Fruit fly (Drosophila melanogaster): ENCODE measurements around the gene Pkc98E.

dm6 chr3R:29050756-29051155, 11.8 kb downstream of the Pkc98E start, which contains the start of gene CG11841:
- TF ChIP-seq Rx (GFP tag; IDR thresholded peaks at IDR 0.05) (no peak), dmrt11E (tag; optimal IDR thresholded peaks at IDR 0.05) (no peak), Hand (GFP tag; optimal IDR thresholded peaks at IDR 0.05) (no peak), Vsx1 (GFP tag; optimal IDR thresholded peaks at IDR 0.05) (no peak), CG5245 (GFP tag; optimal IDR thresholded peaks at IDR 0.05) (no peak), CG17568 (GFP tag; optimal IDR thresholded peaks at IDR 0.05) (no peak), Dad (GFP tag; optimal IDR thresholded peaks at IDR 0.05) (no peak), dpn (GFP tag; optimal IDR thresholded peaks at IDR 0.05) (no peak)
